Worm (Caenorhabditis elegans): ENCODE results near the gene C34F11.1.

ce11 chrII:5222830-5223229 is 10.1 kb downstream of the C34F11.1 start:
- TF ChIP-seq lin-35 (GFP tag; optimal IDR thresholded peaks at IDR 0.05) (no peak), lin-14 (GFP tag; optimal IDR thresholded peaks at IDR 0.05) (peak; percentile 5), lin-15B (tag; optimal IDR thresholded peaks at IDR 0.05) (no peak), elt-3 (tag; optimal IDR thresholded peaks at IDR 0.05) (no peak), nhr-11 (tag; optimal IDR thresholded peaks at IDR 0.05) (no peak)
